Fruit fly (Drosophila melanogaster) whole organism, embryonic: ENCODE data around the gene kri.

ENCODE experiments used
- Bgb ChIP-seq: fragments of 200-800 bp; sonication (Bioruptor generic); IDR thresholded peaks from 2 replicates; pipeline ENCODE4 v1.3.6; 2022; ENCODE audit warnings: missing biosample characterization, missing genetic modification characterization; ENCODE audit not compliant: partially characterized antibody
- BtbVII ChIP-seq: fragments of 200-800 bp; sonication (Bioruptor generic); optimal IDR thresholded peaks from 3 replicates; lab custom pipeline; 2017; ENCODE audit warnings: missing biosample characterization, mild to moderate bottlenecking, missing genetic modification characterization
- CG12769 ChIP-seq: fragments of 200-800 bp; sonication (Bioruptor generic); optimal IDR thresholded peaks from 2 replicates; lab custom pipeline; 2019; ENCODE audit warnings: missing biosample characterization, mild to moderate bottlenecking, missing genetic modification characterization, moderate library complexity
- CG14667 ChIP-seq: fragments of 200-800 bp; sonication (Bioruptor generic); IDR thresholded peaks from 2 replicates; pipeline ENCODE4 v1.3.6; 2022; ENCODE audit warnings: missing biosample characterization, missing genetic modification characterization
- CG15269 ChIP-seq: fragments of 200-800 bp; sonication (Bioruptor generic); optimal IDR thresholded peaks from 2 replicates; lab custom pipeline; 2018; ENCODE audit warnings: missing biosample characterization, mild to moderate bottlenecking, missing genetic modification characterization, moderate library complexity
- CG15479 ChIP-seq: fragments of 200-800 bp; sonication (Bioruptor generic); optimal IDR thresholded peaks from 3 replicates; lab custom pipeline; 2019; ENCODE audit warnings: missing biosample characterization, mild to moderate bottlenecking, missing genetic modification characterization, moderate library complexity
- CG16813 ChIP-seq: fragments of 200-800 bp; sonication (Bioruptor generic); IDR thresholded peaks from 3 replicates; pipeline ENCODE4 v1.3.6; 2022; ENCODE audit warnings: missing biosample characterization, missing genetic modification characterization; ENCODE audit not compliant: partially characterized antibody
- CG1832 ChIP-seq: fragments of 200-800 bp; sonication (Bioruptor generic); optimal IDR thresholded peaks from 2 replicates; lab custom pipeline; 2017; ENCODE audit warnings: missing biosample characterization, mild to moderate bottlenecking, missing genetic modification characterization, inconsistent platforms
- CG2116 ChIP-seq: fragments of 200-800 bp; sonication (Bioruptor generic); optimal IDR thresholded peaks from 3 replicates; lab custom pipeline; 2018; ENCODE audit warnings: missing biosample characterization, mild to moderate bottlenecking, missing genetic modification characterization
- CG31441 ChIP-seq: fragments of 200-800 bp; sonication (Bioruptor generic); IDR thresholded peaks from 2 replicates; pipeline ENCODE4 v1.3.6; 2022; ENCODE audit warnings: missing biosample characterization, missing genetic modification characterization
- CG33557 ChIP-seq: fragments of 200-800 bp; sonication (Bioruptor generic); optimal IDR thresholded peaks from 2 replicates; lab custom pipeline; 2019; ENCODE audit warnings: missing biosample characterization, mild to moderate bottlenecking, missing genetic modification characterization, moderate library complexity
- CG34376 ChIP-seq: fragments of 200-800 bp; sonication (Bioruptor generic); optimal IDR thresholded peaks from 2 replicates; lab custom pipeline; 2018; ENCODE audit warnings: missing biosample characterization, mild to moderate bottlenecking, missing genetic modification characterization
- CG34422 ChIP-seq: fragments of 200-800 bp; sonication (Bioruptor generic); IDR thresholded peaks from 3 replicates; pipeline ENCODE4 v1.3.6; 2022; ENCODE audit warnings: missing biosample characterization, missing genetic modification characterization
- CG4360 ChIP-seq: fragments of 200-800 bp; sonication (Bioruptor generic); IDR thresholded peaks from 2 replicates; pipeline ENCODE4 v1.3.6; 2022; ENCODE audit warnings: missing biosample characterization, missing genetic modification characterization
- CG6175 ChIP-seq: fragments of 200-800 bp; sonication (Bioruptor generic); IDR thresholded peaks from 3 replicates; pipeline ENCODE4 v1.3.6; 2022; ENCODE audit warnings: missing biosample characterization, missing genetic modification characterization
- CG6813 ChIP-seq: fragments of 200-800 bp; sonication (Bioruptor generic); optimal IDR thresholded peaks from 2 replicates; lab custom pipeline; 2017; ENCODE audit warnings: missing biosample characterization, missing genetic modification characterization, mild to moderate bottlenecking, moderate library complexity, missing genetic modification reagents
- CG7357 ChIP-seq: fragments of 200-800 bp; sonication (Bioruptor generic); IDR thresholded peaks from 3 replicates; pipeline ENCODE4 v1.3.6; 2022; ENCODE audit warnings: missing biosample characterization, missing genetic modification characterization
- CG7928 ChIP-seq: fragments of 200-800 bp; sonication (Bioruptor generic); optimal IDR thresholded peaks from 2 replicates; lab custom pipeline; 2017; ENCODE audit warnings: missing biosample characterization, mild to moderate bottlenecking, missing genetic modification characterization
- Drgx ChIP-seq: fragments of 200-800 bp; sonication (Bioruptor generic); IDR thresholded peaks from 2 replicates; pipeline ENCODE4 v1.3.6; 2022; ENCODE audit warnings: missing biosample characterization, missing genetic modification characterization
- Fer3 ChIP-seq: fragments of 200-800 bp; sonication (Bioruptor generic); optimal IDR thresholded peaks from 2 replicates; lab custom pipeline; 2018; ENCODE audit warnings: missing biosample characterization, mild to moderate bottlenecking, missing genetic modification characterization, moderate library complexity
- H2.0 ChIP-seq: fragments of 200-800 bp; sonication (Bioruptor generic); IDR thresholded peaks from 2 replicates; pipeline ENCODE4 v1.3.6; 2022; ENCODE audit warnings: missing biosample characterization, missing genetic modification characterization
- Hr51 ChIP-seq, 2 experiments: fragments of 200-800 bp; sonication (Bioruptor generic); optimal IDR thresholded peaks; 2 replicates in 1 of 2; 3 replicates in 1 of 2; lab custom pipeline; 2016 to 2018; ENCODE audit warnings: missing biosample characterization in 2 of 2, missing genetic modification characterization in 2 of 2, mild to moderate bottlenecking in 1 of 2, moderate library complexity in 1 of 2
- Lim3 ChIP-seq: fragments of 200-800 bp; sonication (Bioruptor generic); IDR thresholded peaks from 2 replicates; pipeline ENCODE4 v1.3.6; 2022; ENCODE audit warnings: missing biosample characterization, missing genetic modification characterization
- Med ChIP-seq: fragments of 200-800 bp; sonication (Bioruptor generic); peaks from one replicate; lab custom pipeline; 2016; ENCODE audit warnings: missing biosample characterization, missing genetic modification characterization, mild to moderate bottlenecking, inconsistent platforms, moderate library complexity
- Stat92E ChIP-seq, 3 experiments: fragments of >200 bp in 2 of 3; fragments of 200-800 bp in 1 of 3; sonication (Bioruptor generic) in 1 of 3; optimal IDR thresholded peaks; 2 replicates each; lab custom pipeline; 2017 to 2019; ENCODE audit warnings: missing biosample characterization in 3 of 3, missing genetic modification characterization in 3 of 3, mild to moderate bottlenecking in 1 of 3, moderate library complexity in 1 of 3
- Xrp1 ChIP-seq: fragments of 200-800 bp; sonication (Bioruptor generic); IDR thresholded peaks from 2 replicates; pipeline ENCODE4 v1.3.6; 2022; ENCODE audit warnings: missing biosample characterization, missing genetic modification characterization
- abd-A ChIP-seq: fragments of 200-800 bp; sonication (Bioruptor generic); optimal IDR thresholded peaks from 3 replicates; lab custom pipeline; 2019; ENCODE audit warnings: missing biosample characterization, mild to moderate bottlenecking, missing genetic modification characterization, moderate library complexity
- amos ChIP-seq: fragments of 200-800 bp; sonication (Bioruptor generic); IDR thresholded peaks from 2 replicates; pipeline ENCODE4 v1.3.6; 2022; ENCODE audit warnings: missing biosample characterization, missing genetic modification characterization; ENCODE audit not compliant: partially characterized antibody
- aop ChIP-seq: fragments of 200-800 bp; sonication (Bioruptor generic); IDR thresholded peaks from 2 replicates; pipeline ENCODE4 v1.3.6; 2022; ENCODE audit warnings: missing biosample characterization, missing genetic modification characterization
- ase ChIP-seq: fragments of 200-800 bp; sonication (Bioruptor generic); IDR thresholded peaks from 3 replicates; pipeline ENCODE4 v1.3.6; 2022; ENCODE audit warnings: missing biosample characterization, missing genetic modification characterization
- ash1 ChIP-seq: fragments of 200-800 bp; sonication (Bioruptor generic); optimal IDR thresholded peaks from 2 replicates; lab custom pipeline; 2018; ENCODE audit warnings: missing biosample characterization, mild to moderate bottlenecking, missing genetic modification characterization
- cato ChIP-seq: fragments of 200-800 bp; sonication (Bioruptor generic); optimal IDR thresholded peaks from 2 replicates; lab custom pipeline; 2016; ENCODE audit warnings: missing biosample characterization, missing genetic modification characterization, borderline replicate concordance
- chif ChIP-seq, 2 experiments: fragments of 200-800 bp; sonication (Bioruptor generic); optimal IDR thresholded peaks; 3 replicates each; lab custom pipeline; 2016; ENCODE audit warnings: missing biosample characterization in 2 of 2, missing genetic modification characterization in 2 of 2
- crol ChIP-seq: fragments of 200-800 bp; sonication (Bioruptor generic); IDR thresholded peaks from 2 replicates; pipeline ENCODE4 v1.3.6; 2022; ENCODE audit warnings: missing biosample characterization, missing genetic modification characterization
- fd102C ChIP-seq: fragments of 200-800 bp; sonication (Bioruptor generic); optimal IDR thresholded peaks from 2 replicates; lab custom pipeline; 2018; ENCODE audit warnings: missing biosample characterization, mild to moderate bottlenecking, missing genetic modification characterization, moderate library complexity
- lab ChIP-seq: fragments of 200-800 bp; sonication (Bioruptor generic); optimal IDR thresholded peaks from 3 replicates; lab custom pipeline; 2017; ENCODE audit warnings: missing biosample characterization, missing genetic modification characterization, mild to moderate bottlenecking, moderate library complexity, missing genetic modification reagents
- lov ChIP-seq, 2 experiments: fragments of 200-800 bp in 1 of 2; fragments of >200 bp in 1 of 2; sonication (Bioruptor generic) in 1 of 2; IDR thresholded peaks in 1 of 2; optimal IDR thresholded peaks in 1 of 2; 2 replicates in 1 of 2; 3 replicates in 1 of 2; pipeline versions ENCODE4 v1.3.6 to Lab custom; 2017 to 2022; ENCODE audit warnings: missing biosample characterization in 1 of 2, missing genetic modification characterization in 1 of 2
- peb ChIP-seq: fragments of 200-800 bp; sonication (Bioruptor generic); IDR thresholded peaks from 2 replicates; pipeline ENCODE4 v1.3.6; 2022; ENCODE audit warnings: missing biosample characterization, missing genetic modification characterization
- sd ChIP-seq: fragments of 200-800 bp; sonication (Bioruptor generic); optimal IDR thresholded peaks from 3 replicates; lab custom pipeline; 2018; ENCODE audit warnings: missing biosample characterization, mild to moderate bottlenecking, missing genetic modification characterization, moderate library complexity
- so ChIP-seq: fragments of 200-800 bp; sonication (Bioruptor generic); IDR thresholded peaks from 3 replicates; pipeline ENCODE4 v1.3.6; 2022; ENCODE audit warnings: missing biosample characterization, missing genetic modification characterization
- sr ChIP-seq: fragments of 200-800 bp; sonication (Bioruptor generic); IDR thresholded peaks from 3 replicates; pipeline ENCODE4 v1.3.6; 2022; ENCODE audit warnings: missing biosample characterization, missing genetic modification characterization
- stwl ChIP-seq: fragments of 200-800 bp; sonication (Bioruptor generic); optimal IDR thresholded peaks from 3 replicates; lab custom pipeline; 2018; ENCODE audit warnings: missing biosample characterization, mild to moderate bottlenecking, missing genetic modification characterization, moderate library complexity
- tin ChIP-seq: fragments of 200-800 bp; sonication (Bioruptor generic); optimal IDR thresholded peaks from 3 replicates; lab custom pipeline; 2016; ENCODE audit warnings: missing biosample characterization, missing genetic modification characterization
- trem ChIP-seq: fragments of 200-800 bp; optimal IDR thresholded peaks from 3 replicates; lab custom pipeline; 2019; ENCODE audit warnings: missing biosample characterization, mild to moderate bottlenecking, missing genetic modification characterization, moderate library complexity
- trh ChIP-seq: fragments of 200-800 bp; sonication (Bioruptor generic); optimal IDR thresholded peaks from 2 replicates; lab custom pipeline; 2016; ENCODE audit warnings: missing biosample characterization, missing genetic modification characterization
- usp ChIP-seq: fragments of >200 bp; optimal IDR thresholded peaks from 2 replicates; lab custom pipeline; 2017; ENCODE audit warnings: missing biosample characterization, missing genetic modification characterization
- wor ChIP-seq: fragments of 200-800 bp; sonication (Bioruptor generic); IDR thresholded peaks from 2 replicates; pipeline ENCODE4 v1.3.6; 2022; ENCODE audit warnings: missing biosample characterization, missing genetic modification characterization
- yki ChIP-seq: fragments of >200 bp; optimal IDR thresholded peaks from 3 replicates; lab custom pipeline; 2018
- zen2 ChIP-seq: fragments of 200-800 bp; sonication (Bioruptor generic); IDR thresholded peaks from 3 replicates; pipeline ENCODE4 v1.3.6; 2022; ENCODE audit warnings: missing biosample characterization, missing genetic modification characterization; ENCODE audit not compliant: partially characterized antibody

The kri gene

dm6 chr3L:5825483-5825882 is 14.7 kb downstream of the kri start:
- TF ChIP-seq Drgx (no peak), usp (no peak), lab (no peak), Lim3 (GFP tag; lab: Robert Waterston, UW) (no peak), Med (GFP tag; lab: Kevin White, UChicago) (peak; percentile 5)

dm6 chr3L:5828275-5828674 is 17.5 kb downstream of the kri start:
- no peak for TF ChIP-seq CG14667 (GFP tag; lab: Robert Waterston, UW)
- TF ChIP-seq CG12769 = peak; percentile 40
- no peak for TF ChIP-seq CG7928 (GFP tag; lab: Kevin White, UChicago)
- TF ChIP-seq CG15479 (GFP tag; lab: Kevin White, UChicago) = no peak
- no peak for TF ChIP-seq Hr51 (GFP tag; optimal IDR thresholded peaks at IDR 0.05; lab: Kevin White, UChicago)
- no peak for TF ChIP-seq aop (GFP tag; lab: Robert Waterston, UW)
- TF ChIP-seq Bgb (GFP tag; lab: Robert Waterston, UW) = no peak
- TF ChIP-seq chif (GFP tag; optimal IDR thresholded peaks at IDR 0.05; lab: Kevin White, UChicago) = no peak
- TF ChIP-seq CG34376 (GFP tag; lab: Kevin White, UChicago) = no peak
- TF ChIP-seq Stat92E (GFP tag; optimal IDR thresholded peaks at IDR 0.05; lab: Kevin White, UChicago) = no peak
- no peak for TF ChIP-seq fd102C (GFP tag; lab: Kevin White, UChicago)
- TF ChIP-seq sd (tag; lab: Kevin White, UChicago) = peak; percentile 11
- TF ChIP-seq lov (optimal IDR thresholded peaks at IDR 0.05; lab: Kevin White, UChicago) = no peak
- no peak for TF ChIP-seq lov (GFP tag; IDR thresholded peaks at IDR 0.05; lab: Robert Waterston, UW)
- TF ChIP-seq H2.0 = no peak
- TF ChIP-seq so (GFP tag; lab: Robert Waterston, UW) = peak; percentile 68; the same call in 2 of the 3 replicates
- TF ChIP-seq CG2116 (GFP tag; lab: Kevin White, UChicago) = no peak
- no peak for TF ChIP-seq cato
- no peak for TF ChIP-seq zen2
- no peak for TF ChIP-seq ash1 (GFP tag; lab: Kevin White, UChicago)
- TF ChIP-seq Fer3 = no peak
- no peak for TF ChIP-seq CG6813
- no peak for TF ChIP-seq CG31441 (GFP tag; lab: Robert Waterston, UW)
- TF ChIP-seq peb (GFP tag; lab: Robert Waterston, UW) = no peak
- TF ChIP-seq tin (GFP tag; lab: Kevin White, UChicago) = no peak
- TF ChIP-seq CG1832 (GFP tag; lab: Kevin White, UChicago) = no peak
- no peak for TF ChIP-seq CG7357
- no peak for TF ChIP-seq stwl (tag; lab: Kevin White, UChicago)
- TF ChIP-seq sr (GFP tag; lab: Robert Waterston, UW) = peak; percentile 31; the same call in 1 of the 3 replicates
- peak; percentile 57 for TF ChIP-seq abd-A (tag; lab: Kevin White, UChicago)
- TF ChIP-seq BtbVII (GFP tag; lab: Kevin White, UChicago) = no peak
- no peak for TF ChIP-seq Xrp1 (GFP tag; lab: Robert Waterston, UW)
- TF ChIP-seq ase = no peak
- TF ChIP-seq CG34422 (GFP tag; lab: Robert Waterston, UW) = 0 out of 3 replicates have a peak, but pooled peaks have one; percentile 8
- TF ChIP-seq wor (GFP tag; lab: Robert Waterston, UW) = no peak
- no peak for TF ChIP-seq yki (lab: Kevin White, UChicago)
- TF ChIP-seq trh = no peak
- TF ChIP-seq amos = no peak
- no peak for TF ChIP-seq CG33557
- no peak for TF ChIP-seq CG15269 (tag; lab: Kevin White, UChicago)
- TF ChIP-seq crol (GFP tag; lab: Robert Waterston, UW) = peak; percentile 44; the same call in 1 of the 2 replicates
- no peak for TF ChIP-seq trem (tag; lab: Kevin White, UChicago)
- no peak for TF ChIP-seq CG6175
- TF ChIP-seq CG16813 (GFP tag; lab: Robert Waterston, UW) = no peak
- TF ChIP-seq CG4360 (GFP tag; lab: Robert Waterston, UW) = no peak
